Fruit fly (Drosophila melanogaster) whole organism, embryonic: ENCODE measurements around the gene eIF3h.

ENCODE experiments used
- Atf6 ChIP-seq: fragments of 200-800 bp; sonication (Bioruptor generic); IDR thresholded peaks from 2 replicates; pipeline ENCODE4 v1.3.6; 2022; ENCODE audit warnings: missing biosample characterization, missing genetic modification characterization
- CG11247 ChIP-seq: fragments of 200-800 bp; sonication (Bioruptor generic); IDR thresholded peaks from 2 replicates; pipeline ENCODE4 v1.3.6; 2022; ENCODE audit warnings: missing biosample characterization, missing genetic modification characterization
- CG11504 ChIP-seq: fragments of 200-800 bp; sonication (Bioruptor generic); optimal IDR thresholded peaks from 3 replicates; lab custom pipeline; 2019; ENCODE audit warnings: missing biosample characterization, mild to moderate bottlenecking, missing genetic modification characterization, moderate library complexity
- CG12299 ChIP-seq: fragments of 200-800 bp; sonication (Bioruptor generic); optimal IDR thresholded peaks from 2 replicates; lab custom pipeline; 2018; ENCODE audit warnings: missing biosample characterization, mild to moderate bottlenecking, missing genetic modification characterization
- CG1233 ChIP-seq: fragments of 200-800 bp; sonication (Bioruptor generic); optimal IDR thresholded peaks from 4 replicates; lab custom pipeline; 2018; ENCODE audit warnings: missing biosample characterization, mild to moderate bottlenecking, missing genetic modification characterization
- CG12942 ChIP-seq: fragments of 200-800 bp; sonication (Bioruptor generic); optimal IDR thresholded peaks from 3 replicates; lab custom pipeline; 2016; ENCODE audit warnings: missing biosample characterization, missing genetic modification characterization
- CG15011 ChIP-seq: fragments of 200-800 bp; sonication (Bioruptor generic); optimal IDR thresholded peaks from 3 replicates; lab custom pipeline; 2018; ENCODE audit warnings: missing biosample characterization, mild to moderate bottlenecking, missing genetic modification characterization
- CG15514 ChIP-seq: fragments of 200-800 bp; sonication (Bioruptor generic); optimal IDR thresholded peaks from 3 replicates; lab custom pipeline; 2017; ENCODE audit warnings: missing biosample characterization, missing genetic modification characterization, mild to moderate bottlenecking, moderate library complexity, missing genetic modification reagents
- CG1647 ChIP-seq: fragments of 200-800 bp; sonication (Bioruptor generic); optimal IDR thresholded peaks from 3 replicates; lab custom pipeline; 2016; ENCODE audit warnings: missing biosample characterization, missing genetic modification characterization
- CG17186 ChIP-seq: fragments of 200-800 bp; sonication (Bioruptor generic); optimal IDR thresholded peaks from 3 replicates; lab custom pipeline; 2017; ENCODE audit warnings: missing biosample characterization, missing genetic modification reagents, missing genetic modification characterization
- CG17829 ChIP-seq: fragments of 200-800 bp; optimal IDR thresholded peaks from 2 replicates; lab custom pipeline; 2019; ENCODE audit warnings: missing biosample characterization, mild to moderate bottlenecking, missing genetic modification characterization, moderate library complexity
- CG2712 ChIP-seq: fragments of 200-800 bp; optimal IDR thresholded peaks from 3 replicates; lab custom pipeline; 2019; ENCODE audit warnings: missing biosample characterization, mild to moderate bottlenecking, missing genetic modification characterization, moderate library complexity
- CG32532 ChIP-seq: fragments of 200-800 bp; sonication (Bioruptor generic); IDR thresholded peaks from 2 replicates; pipeline ENCODE4 v1.3.6; 2022; ENCODE audit warnings: missing biosample characterization, missing genetic modification characterization
- CG3847 ChIP-seq: fragments of 200-800 bp; sonication (Bioruptor generic); IDR thresholded peaks from 2 replicates; pipeline ENCODE4 v1.3.6; 2022; ENCODE audit warnings: missing biosample characterization, missing genetic modification characterization
- CG4820 ChIP-seq: fragments of 200-800 bp; sonication (Bioruptor generic); optimal IDR thresholded peaks from 3 replicates; lab custom pipeline; 2016; ENCODE audit warnings: missing biosample characterization, missing genetic modification characterization
- CG5180 ChIP-seq: fragments of 200-800 bp; sonication (Bioruptor generic); optimal IDR thresholded peaks from 3 replicates; lab custom pipeline; 2017; ENCODE audit warnings: missing biosample characterization, missing genetic modification characterization, mild to moderate bottlenecking, moderate library complexity, missing genetic modification reagents
- CG8089 ChIP-seq: fragments of 200-800 bp; sonication (Bioruptor generic); optimal IDR thresholded peaks from 3 replicates; lab custom pipeline; 2016; ENCODE audit warnings: missing biosample characterization, missing genetic modification characterization
- CG9797 ChIP-seq: fragments of 200-800 bp; sonication (Bioruptor generic); optimal IDR thresholded peaks from 3 replicates; lab custom pipeline; 2018; ENCODE audit warnings: missing biosample characterization, mild to moderate bottlenecking, missing genetic modification characterization
- Doc2 ChIP-seq: fragments of 200-800 bp; sonication (Bioruptor generic); IDR thresholded peaks from 2 replicates; pipeline ENCODE4 v1.3.6; 2022; ENCODE audit warnings: missing biosample characterization, missing genetic modification characterization
- Doc3 ChIP-seq: fragments of 200-800 bp; sonication (Bioruptor generic); IDR thresholded peaks from 3 replicates; pipeline ENCODE4 v1.3.6; 2022; ENCODE audit warnings: missing biosample characterization, missing genetic modification characterization; ENCODE audit not compliant: partially characterized antibody
- Dref ChIP-seq: fragments of 200-800 bp; sonication (Bioruptor generic); IDR thresholded peaks from 2 replicates; pipeline ENCODE4 v1.3.6; 2022; ENCODE audit warnings: missing biosample characterization, missing genetic modification characterization
- HLH54F ChIP-seq: fragments of 200-800 bp; sonication (Bioruptor generic); optimal IDR thresholded peaks from 3 replicates; lab custom pipeline; 2016; ENCODE audit warnings: missing biosample characterization, missing genetic modification characterization
- MBD-R2 ChIP-seq: fragments of 200-800 bp; sonication (Bioruptor generic); IDR thresholded peaks from 2 replicates; pipeline ENCODE4 v1.3.6; 2022; ENCODE audit warnings: missing biosample characterization, missing genetic modification characterization
- Nf-YA ChIP-seq: fragments of 200-800 bp; sonication (Bioruptor generic); IDR thresholded peaks from 2 replicates; pipeline ENCODE4 v1.3.6; 2022; ENCODE audit warnings: missing biosample characterization, missing genetic modification characterization
- Sox102F ChIP-seq: fragments of 200-800 bp; sonication (Bioruptor generic); optimal IDR thresholded peaks from 2 replicates; lab custom pipeline; 2018; ENCODE audit warnings: missing biosample characterization, mild to moderate bottlenecking, missing genetic modification characterization, moderate library complexity
- Sry-β ChIP-seq: fragments of 200-800 bp; sonication (Bioruptor generic); optimal IDR thresholded peaks from 2 replicates; lab custom pipeline; 2018; ENCODE audit warnings: missing biosample characterization, mild to moderate bottlenecking, missing genetic modification characterization, moderate library complexity
- Tbp ChIP-seq: fragments of >200 bp; optimal IDR thresholded peaks from 2 replicates; lab custom pipeline; 2018; ENCODE audit warnings: missing biosample characterization, missing genetic modification characterization
- YL-1 ChIP-seq: fragments of 200-800 bp; sonication (Bioruptor generic); optimal IDR thresholded peaks from 3 replicates; lab custom pipeline; 2017; ENCODE audit warnings: missing biosample characterization, mild to moderate bottlenecking, missing genetic modification characterization
- dati ChIP-seq: fragments of 200-800 bp; sonication (Bioruptor generic); IDR thresholded peaks from 2 replicates; pipeline ENCODE4 v1.3.6; 2022; ENCODE audit warnings: missing biosample characterization, missing genetic modification characterization
- dmrt11E ChIP-seq: fragments of 200-800 bp; sonication (Bioruptor generic); optimal IDR thresholded peaks from 3 replicates; lab custom pipeline; 2018; ENCODE audit warnings: missing biosample characterization, mild to moderate bottlenecking, missing genetic modification characterization, moderate library complexity
- ewg ChIP-seq: fragments of 200-800 bp; sonication (Bioruptor generic); optimal IDR thresholded peaks from 3 replicates; lab custom pipeline; 2017; ENCODE audit warnings: mild to moderate bottlenecking, missing biosample characterization, missing genetic modification reagents, missing genetic modification characterization
- eyg ChIP-seq: fragments of 200-800 bp; sonication (Bioruptor generic); optimal IDR thresholded peaks from 3 replicates; lab custom pipeline; 2016; ENCODE audit warnings: missing biosample characterization, missing genetic modification characterization
- fd3F ChIP-seq: fragments of 200-800 bp; sonication (Bioruptor generic); optimal IDR thresholded peaks from 2 replicates; lab custom pipeline; 2018; ENCODE audit warnings: missing biosample characterization, mild to moderate bottlenecking, missing genetic modification characterization, moderate library complexity
- gem ChIP-seq: fragments of 200-800 bp; sonication (Bioruptor generic); optimal IDR thresholded peaks from 2 replicates; lab custom pipeline; 2019; ENCODE audit warnings: missing biosample characterization, mild to moderate bottlenecking, missing genetic modification characterization, moderate library complexity
- gsb-n ChIP-seq: fragments of 200-800 bp; sonication (Bioruptor generic); optimal IDR thresholded peaks from 3 replicates; lab custom pipeline; 2018; ENCODE audit warnings: missing biosample characterization, mild to moderate bottlenecking, missing genetic modification characterization
- her ChIP-seq: fragments of 200-800 bp; sonication (Bioruptor generic); optimal IDR thresholded peaks from 2 replicates; lab custom pipeline; 2016; ENCODE audit warnings: missing biosample characterization, missing genetic modification characterization
- ken ChIP-seq: fragments of 200-800 bp; sonication (Bioruptor generic); IDR thresholded peaks from 3 replicates; pipeline ENCODE4 v1.3.6; 2022; ENCODE audit warnings: missing biosample characterization, missing genetic modification characterization
- maf-S ChIP-seq: fragments of 200-800 bp; sonication (Bioruptor generic); optimal IDR thresholded peaks from 2 replicates; lab custom pipeline; 2016; ENCODE audit warnings: missing biosample characterization, missing genetic modification characterization
- mam ChIP-seq: fragments of 200-800 bp; sonication (Bioruptor generic); optimal IDR thresholded peaks from 3 replicates; lab custom pipeline; 2016; ENCODE audit warnings: missing biosample characterization, missing genetic modification characterization
- mirr ChIP-seq: fragments of 200-800 bp; sonication (Bioruptor generic); optimal IDR thresholded peaks from 3 replicates; lab custom pipeline; 2018; ENCODE audit warnings: missing biosample characterization, mild to moderate bottlenecking, missing genetic modification characterization
- nmo ChIP-seq: fragments of 200-800 bp; sonication (Bioruptor generic); optimal IDR thresholded peaks from 2 replicates; lab custom pipeline; 2018; ENCODE audit warnings: missing biosample characterization, mild to moderate bottlenecking, missing genetic modification characterization, moderate library complexity
- p53 ChIP-seq: fragments of 200-800 bp; sonication (Bioruptor generic); optimal IDR thresholded peaks from 2 replicates; lab custom pipeline; 2016; ENCODE audit warnings: missing biosample characterization, missing genetic modification characterization
- phol ChIP-seq: fragments of 200-800 bp; sonication (Bioruptor generic); optimal IDR thresholded peaks from 3 replicates; lab custom pipeline; 2018; ENCODE audit warnings: missing biosample characterization, mild to moderate bottlenecking, missing genetic modification characterization, moderate library complexity
- prd ChIP-seq, 3 experiments: fragments of >200 bp in 2 of 3; fragments of 200-800 bp in 1 of 3; sonication (Bioruptor generic) in 1 of 3; optimal IDR thresholded peaks in 2 of 3; IDR thresholded peaks in 1 of 3; 2 replicates in 2 of 3; 3 replicates in 1 of 3; pipeline versions ENCODE4 v1.3.6 to Lab custom; 2017 to 2022; ENCODE audit warnings: missing biosample characterization in 1 of 3, missing genetic modification characterization in 1 of 3
- schlank ChIP-seq: fragments of 200-800 bp; sonication (Bioruptor generic); optimal IDR thresholded peaks from 2 replicates; lab custom pipeline; 2018; ENCODE audit warnings: missing biosample characterization, mild to moderate bottlenecking, missing genetic modification characterization
- tin ChIP-seq: fragments of 200-800 bp; sonication (Bioruptor generic); optimal IDR thresholded peaks from 3 replicates; lab custom pipeline; 2016; ENCODE audit warnings: missing biosample characterization, missing genetic modification characterization
- toy ChIP-seq: fragments of 200-800 bp; sonication (Bioruptor generic); IDR thresholded peaks from 2 replicates; pipeline ENCODE4 v1.3.6; 2022; ENCODE audit warnings: missing biosample characterization, missing genetic modification characterization
- ttk ChIP-seq: fragments of 200-800 bp; sonication (Bioruptor generic); IDR thresholded peaks from 2 replicates; pipeline ENCODE4 v2.1.2; 2022; ENCODE audit warnings: missing biosample characterization, missing genetic modification characterization
- tx ChIP-seq: fragments of 200-800 bp; sonication (Bioruptor generic); optimal IDR thresholded peaks from 2 replicates; lab custom pipeline; 2016; ENCODE audit warnings: missing biosample characterization, missing genetic modification characterization
- zf30C ChIP-seq: fragments of 200-800 bp; sonication (Bioruptor generic); optimal IDR thresholded peaks from 3 replicates; lab custom pipeline; 2018; ENCODE audit warnings: missing biosample characterization, mild to moderate bottlenecking, missing genetic modification characterization
- zfh2 ChIP-seq: fragments of 200-800 bp; sonication (Bioruptor generic); optimal IDR thresholded peaks from 2 replicates; lab custom pipeline; 2016; ENCODE audit warnings: missing biosample characterization, missing genetic modification characterization

eIF3h gene

dm6 chr2L:5043043-5043442 lies 9.9 kb downstream of the eIF3h start, which contains the start of the genes CG33995, CG44000 and CG44001 (continued):
- peak; percentile 30 for TF ChIP-seq ewg
- no peak for TF ChIP-seq Doc2 (GFP tag; lab: Robert Waterston, UW)
- peak; percentile 14 for TF ChIP-seq maf-S (GFP tag; lab: Kevin White, UChicago)
- peak; percentile 76 for TF ChIP-seq ken (GFP tag; lab: Robert Waterston, UW)
- TF ChIP-seq CG5180 (GFP tag; lab: Kevin White, UChicago) = no peak
- no peak for TF ChIP-seq prd (optimal IDR thresholded peaks at IDR 0.05; lab: Kevin White, UChicago)
- peak; percentile 40; the same call in 1 of the 3 replicates for TF ChIP-seq prd (GFP tag; IDR thresholded peaks at IDR 0.05; lab: Robert Waterston, UW)
- peak; percentile 51 for TF ChIP-seq mam (GFP tag; lab: Kevin White, UChicago)
- TF ChIP-seq CG1233 = no peak
- peak; percentile 52 for TF ChIP-seq CG11504 (tag; lab: Kevin White, UChicago)
- 0 out of 2 replicates have a peak, but pooled peaks have one; percentile 12 for TF ChIP-seq CG11247 (GFP tag; lab: Robert Waterston, UW)
- TF ChIP-seq Sox102F = no peak
- no peak for TF ChIP-seq Atf6 (GFP tag; lab: Robert Waterston, UW)
- peak; percentile 14 for TF ChIP-seq schlank (tag; lab: Kevin White, UChicago)
- peak; percentile 84 for TF ChIP-seq CG15514 (GFP tag; lab: Kevin White, UChicago)
- peak; percentile 55 for TF ChIP-seq Dref (GFP tag; lab: Robert Waterston, UW)
- TF ChIP-seq tin (GFP tag; lab: Kevin White, UChicago) = peak; percentile 53
- TF ChIP-seq CG32532 = peak; percentile 59
- TF ChIP-seq phol (tag; lab: Kevin White, UChicago) = peak; percentile 66
- peak; percentile 96 for TF ChIP-seq YL-1 (GFP tag; lab: Kevin White, UChicago)
- peak; percentile 45 for TF ChIP-seq gem (tag; lab: Kevin White, UChicago)
- peak; percentile 64 for TF ChIP-seq zfh2
- no peak for TF ChIP-seq zf30C
- no peak for TF ChIP-seq dati (GFP tag; lab: Robert Waterston, UW)
- TF ChIP-seq her (GFP tag; lab: Kevin White, UChicago) = peak; percentile 65
- peak; percentile 33 for TF ChIP-seq tx
- peak; percentile 23 for TF ChIP-seq p53 (GFP tag; lab: Kevin White, UChicago)
- no peak for TF ChIP-seq CG15011 (GFP tag; lab: Kevin White, UChicago)
- TF ChIP-seq fd3F (GFP tag; lab: Kevin White, UChicago) = no peak
- TF ChIP-seq CG17186 (GFP tag; lab: Kevin White, UChicago) = peak; percentile 67
- TF ChIP-seq gsb-n (tag; lab: Kevin White, UChicago) = peak; percentile 16
- TF ChIP-seq toy (GFP tag; lab: Robert Waterston, UW) = no peak
- peak; percentile 36 for TF ChIP-seq CG2712
- no peak for TF ChIP-seq Tbp (GFP tag; lab: Kevin White, UChicago)
- peak; percentile 16 for TF ChIP-seq eyg
- TF ChIP-seq HLH54F (GFP tag; lab: Kevin White, UChicago) = peak; percentile 54
- TF ChIP-seq Doc3 (GFP tag; lab: Robert Waterston, UW) = no peak
- TF ChIP-seq CG1647 (GFP tag; lab: Kevin White, UChicago) = peak; percentile 16
- peak; percentile 16 for TF ChIP-seq CG4820
- peak; percentile 4 for TF ChIP-seq CG12299
- TF ChIP-seq Nf-YA (GFP tag; lab: Robert Waterston, UW) = no peak
- peak; percentile 32 for TF ChIP-seq CG12942 (GFP tag; lab: Kevin White, UChicago)
- TF ChIP-seq nmo (GFP tag; lab: Kevin White, UChicago) = peak; percentile 59
- peak; percentile 51 for TF ChIP-seq mirr
- TF ChIP-seq CG3847 = peak; percentile 75
- TF ChIP-seq CG9797 = peak; percentile 88
- TF ChIP-seq MBD-R2 (GFP tag; lab: Robert Waterston, UW) = peak; percentile 94
- TF ChIP-seq CG8089 (GFP tag; lab: Kevin White, UChicago) = no peak
- peak; percentile 23 for TF ChIP-seq dmrt11E (tag; lab: Kevin White, UChicago)
- no peak for TF ChIP-seq Sry-β
- TF ChIP-seq ttk (GFP tag; lab: Robert Waterston, UW) = no peak
- peak; percentile 59 for TF ChIP-seq CG17829 (tag; lab: Kevin White, UChicago)
